Worm (Caenorhabditis elegans): ENCODE data around the gene sucg-1.

DNA sequence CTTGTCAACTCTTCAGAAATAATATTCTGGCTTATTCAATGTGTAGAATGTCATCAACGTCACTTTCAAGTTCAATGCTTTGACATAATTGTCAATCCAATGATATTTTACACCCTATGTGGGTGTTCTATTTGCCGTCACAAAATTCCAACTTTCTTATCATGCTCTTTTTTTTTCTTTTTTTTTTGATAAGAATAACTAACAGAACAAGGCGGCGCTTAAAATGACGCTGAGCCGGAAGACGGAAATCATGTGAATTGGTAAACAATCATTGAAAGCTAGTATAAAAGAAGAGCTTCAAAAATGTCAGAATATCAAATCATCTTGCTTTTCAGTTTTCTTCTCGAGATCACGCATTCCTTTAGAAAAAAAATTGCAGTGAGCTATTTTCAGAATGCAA, 2.4 kb upstream of the sucg-1 start, which contains the start of gene C50F7.5:
- no peak for TF ChIP-seq madf-3 (GFP tag; IDR thresholded peaks at IDR 0.05)
- no peak for TF ChIP-seq him-1 (tag; optimal IDR thresholded peaks at IDR 0.05)

Data from whole organism, young adult.